Worm (Caenorhabditis elegans) whole organism, late embryonic: ENCODE measurements around the gene Y57A10C.10.
"Not testable (repeated sequence)": the region's sequence is repeated elsewhere in the genome, so short reads cannot be mapped to it uniquely, and the experiment has no call there.

Experiments used
- F13H6.1 ChIP-seq: sonication (generic microtip); optimal IDR thresholded peaks from 2 replicates; lab custom pipeline; 2016; ENCODE audit warnings: missing genetic modification characterization, missing compliant biosample characterization
- ama-1 ChIP-seq: fragments of 150-350 bp; optimal IDR thresholded peaks from 2 replicates; lab custom pipeline; 2014
- ceh-14 ChIP-seq: sonication (generic microtip); optimal IDR thresholded peaks from 2 replicates; lab custom pipeline; 2016; ENCODE audit warnings: missing genotype, missing genetic modification characterization, missing compliant biosample characterization
- ceh-19 ChIP-seq: fragments of 200-800 bp; sonication (Bioruptor generic); optimal IDR thresholded peaks from 2 replicates; lab custom pipeline; 2018; ENCODE audit warnings: mild to moderate bottlenecking, missing genetic modification characterization, missing compliant biosample characterization
- eyg-1 ChIP-seq: sonication (generic microtip); optimal IDR thresholded peaks from 2 replicates; lab custom pipeline; 2016; ENCODE audit warnings: missing genotype, missing genetic modification characterization, missing compliant biosample characterization
- fkh-10 ChIP-seq: fragments of 150-350 bp; optimal IDR thresholded peaks from 2 replicates; lab custom pipeline; 2014; ENCODE audit warnings: missing biosample characterization, missing genetic modification reagents, missing genetic modification characterization
- hlh-8 ChIP-seq: sonication (generic microtip); optimal IDR thresholded peaks from 2 replicates; lab custom pipeline; 2016; ENCODE audit warnings: missing genotype, missing genetic modification characterization, missing compliant biosample characterization
- pha-4 ChIP-seq: fragments of 150-350 bp; optimal IDR thresholded peaks from 2 replicates; lab custom pipeline; 2018; ENCODE audit warnings: missing biosample characterization, missing genetic modification reagents, missing genetic modification characterization
- rnt-1 ChIP-seq: sonication (generic microtip); optimal IDR thresholded peaks from 2 replicates; lab custom pipeline; 2016; ENCODE audit warnings: missing genetic modification characterization, missing compliant biosample characterization
- ztf-16 ChIP-seq: sonication (generic microtip); optimal IDR thresholded peaks from 2 replicates; lab custom pipeline; 2017; ENCODE audit warnings: missing genetic modification characterization, missing compliant biosample characterization

DNA sequence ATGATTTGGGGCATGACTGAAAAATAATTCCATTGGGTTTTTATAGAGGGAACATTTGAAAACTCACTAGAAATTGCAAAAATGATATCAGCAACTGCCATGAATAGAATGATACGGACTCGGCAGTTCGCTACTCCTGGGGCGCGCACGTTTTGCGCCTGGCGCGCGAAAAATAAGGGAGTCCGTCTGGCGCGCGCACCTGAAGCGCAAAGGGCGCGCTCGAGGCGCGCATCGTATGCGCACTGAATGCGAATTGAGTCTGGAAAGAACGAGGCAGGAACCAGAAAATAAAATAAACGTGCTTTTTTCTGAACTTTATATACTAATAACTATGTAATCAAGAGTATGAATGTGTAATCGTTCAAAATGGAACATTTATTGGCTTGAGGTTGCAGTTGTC, at the start of gene Y57A10C.10:
- not testable (repeated sequence) for TF ChIP-seq ceh-14 (tag; lab: Kevin White, UChicago); ama-1 (lab: Kevin White, UChicago); F13H6.1 (tag; lab: Kevin White, UChicago); pha-4; ceh-19 (GFP tag; lab: Kevin White, UChicago); hlh-8 (tag; lab: Kevin White, UChicago); rnt-1 (tag; lab: Kevin White, UChicago); ztf-16 (tag; lab: Kevin White, UChicago); eyg-1 (tag; lab: Kevin White, UChicago); fkh-10 (GFP tag; lab: Kevin White, UChicago)
